Fruit fly (Drosophila melanogaster) whole organism, embryonic: Measurements from ENCODE around the gene gry.

ENCODE experiments used
- Antp ChIP-seq: fragments of 200-800 bp; sonication (Bioruptor generic); optimal IDR thresholded peaks from 3 replicates; lab custom pipeline; 2016; ENCODE audit warnings: missing biosample characterization, missing genetic modification characterization
- B-H2 ChIP-seq: fragments of 200-800 bp; sonication (Bioruptor generic); optimal IDR thresholded peaks from 2 replicates; lab custom pipeline; 2018; ENCODE audit warnings: missing biosample characterization, mild to moderate bottlenecking, missing genetic modification characterization
- Blimp-1 ChIP-seq: fragments of 200-800 bp; sonication (Bioruptor generic); optimal IDR thresholded peaks from 3 replicates; lab custom pipeline; 2018; ENCODE audit warnings: missing biosample characterization, missing genetic modification characterization, mild to moderate bottlenecking, moderate library complexity, missing genetic modification reagents
- CG10267 ChIP-seq: fragments of 200-800 bp; sonication (Bioruptor generic); optimal IDR thresholded peaks from 2 replicates; lab custom pipeline; 2018; ENCODE audit warnings: missing biosample characterization, mild to moderate bottlenecking, missing genetic modification characterization, moderate library complexity
- CG11504 ChIP-seq: fragments of 200-800 bp; sonication (Bioruptor generic); optimal IDR thresholded peaks from 3 replicates; lab custom pipeline; 2019; ENCODE audit warnings: missing biosample characterization, mild to moderate bottlenecking, missing genetic modification characterization, moderate library complexity
- CG1233 ChIP-seq: fragments of 200-800 bp; sonication (Bioruptor generic); optimal IDR thresholded peaks from 4 replicates; lab custom pipeline; 2018; ENCODE audit warnings: missing biosample characterization, mild to moderate bottlenecking, missing genetic modification characterization
- CG13296 ChIP-seq: fragments of 200-800 bp; sonication (Bioruptor generic); optimal IDR thresholded peaks from 3 replicates; lab custom pipeline; 2018; ENCODE audit warnings: missing biosample characterization, mild to moderate bottlenecking, missing genetic modification characterization
- CG13624 ChIP-seq: fragments of 200-800 bp; sonication (Bioruptor generic); optimal IDR thresholded peaks from 2 replicates; lab custom pipeline; 2016; ENCODE audit warnings: missing biosample characterization, missing genetic modification characterization
- CG13775 ChIP-seq: fragments of 200-800 bp; sonication (Bioruptor generic); optimal IDR thresholded peaks from 3 replicates; lab custom pipeline; 2017; ENCODE audit warnings: missing biosample characterization, mild to moderate bottlenecking, missing genetic modification characterization
- CG14441 ChIP-seq: fragments of 200-800 bp; sonication (Bioruptor generic); IDR thresholded peaks from 2 replicates; pipeline ENCODE4 v1.3.6; 2022; ENCODE audit warnings: missing biosample characterization, missing genetic modification characterization
- CG14860 ChIP-seq: fragments of 200-800 bp; sonication (Bioruptor generic); IDR thresholded peaks from 3 replicates; pipeline ENCODE4 v1.3.6; 2022; ENCODE audit warnings: missing biosample characterization, missing genetic modification characterization; ENCODE audit not compliant: partially characterized antibody
- CG1529 ChIP-seq: fragments of 200-800 bp; sonication (Bioruptor generic); optimal IDR thresholded peaks from 3 replicates; lab custom pipeline; 2018; ENCODE audit warnings: missing biosample characterization, missing genetic modification characterization
- CG15696 ChIP-seq: fragments of 200-800 bp; sonication (Bioruptor generic); optimal IDR thresholded peaks from 2 replicates; lab custom pipeline; 2019; ENCODE audit warnings: missing biosample characterization, mild to moderate bottlenecking, missing genetic modification characterization, moderate library complexity
- CG16813 ChIP-seq: fragments of 200-800 bp; sonication (Bioruptor generic); IDR thresholded peaks from 3 replicates; pipeline ENCODE4 v1.3.6; 2022; ENCODE audit warnings: missing biosample characterization, missing genetic modification characterization; ENCODE audit not compliant: partially characterized antibody
- CG16863 ChIP-seq: fragments of 200-800 bp; sonication (Bioruptor generic); optimal IDR thresholded peaks from 3 replicates; lab custom pipeline; 2016; ENCODE audit warnings: missing biosample characterization, missing genetic modification characterization
- CG17361 ChIP-seq: fragments of 200-800 bp; sonication (Bioruptor generic); IDR thresholded peaks from 3 replicates; pipeline ENCODE4 v1.3.6; 2022; ENCODE audit warnings: missing biosample characterization, missing genetic modification characterization
- CG31388 ChIP-seq: fragments of 200-800 bp; sonication (Bioruptor generic); optimal IDR thresholded peaks from 2 replicates; lab custom pipeline; 2016; ENCODE audit warnings: missing biosample characterization, missing genetic modification characterization
- CG3163 ChIP-seq: fragments of 200-800 bp; sonication (Bioruptor generic); optimal IDR thresholded peaks from 3 replicates; lab custom pipeline; 2016; ENCODE audit warnings: missing biosample characterization, missing genetic modification characterization
- CG34224 ChIP-seq: fragments of 200-800 bp; sonication (Bioruptor generic); IDR thresholded peaks from 3 replicates; pipeline ENCODE4 v1.3.6; 2022; ENCODE audit warnings: missing biosample characterization, missing genetic modification characterization; ENCODE audit not compliant: partially characterized antibody
- CG4282 ChIP-seq: fragments of 200-800 bp; sonication (Bioruptor generic); optimal IDR thresholded peaks from 2 replicates; lab custom pipeline; 2016; ENCODE audit warnings: missing biosample characterization, missing genetic modification characterization
- CG6683 ChIP-seq: fragments of 200-800 bp; sonication (Bioruptor generic); optimal IDR thresholded peaks from 2 replicates; lab custom pipeline; 2017; ENCODE audit warnings: missing biosample characterization, mild to moderate bottlenecking, missing genetic modification characterization, missing genetic modification reagents
- CG8089 ChIP-seq: fragments of 200-800 bp; sonication (Bioruptor generic); optimal IDR thresholded peaks from 3 replicates; lab custom pipeline; 2016; ENCODE audit warnings: missing biosample characterization, missing genetic modification characterization
- CG9932 ChIP-seq: fragments of 200-800 bp; sonication (Bioruptor generic); IDR thresholded peaks from 2 replicates; pipeline ENCODE4 v1.3.6; 2022; ENCODE audit warnings: missing biosample characterization, missing genetic modification characterization
- CHES-1-like ChIP-seq: fragments of 200-800 bp; sonication (Bioruptor generic); optimal IDR thresholded peaks from 2 replicates; lab custom pipeline; 2016; ENCODE audit warnings: missing biosample characterization, missing genetic modification characterization
- CoRest ChIP-seq: fragments of 200-800 bp; sonication (Bioruptor generic); optimal IDR thresholded peaks from 3 replicates; lab custom pipeline; 2018; ENCODE audit warnings: missing biosample characterization, mild to moderate bottlenecking, missing genetic modification characterization, moderate library complexity
- Dad ChIP-seq: fragments of 200-800 bp; sonication (Bioruptor generic); optimal IDR thresholded peaks from 3 replicates; lab custom pipeline; 2016; ENCODE audit warnings: missing biosample characterization, missing genetic modification characterization
- Dip2 ChIP-seq: fragments of 200-800 bp; sonication (Bioruptor generic); IDR thresholded peaks from 2 replicates; pipeline ENCODE4 v1.3.6; 2022; ENCODE audit warnings: missing biosample characterization, missing genetic modification characterization
- Dll ChIP-seq: fragments of 200-800 bp; sonication (Bioruptor generic); IDR thresholded peaks from 4 replicates; pipeline ENCODE4 v1.3.6; 2022; ENCODE audit warnings: missing biosample characterization, missing genetic modification characterization; ENCODE audit not compliant: partially characterized antibody
- Gug ChIP-seq: fragments of 200-800 bp; sonication (Bioruptor generic); IDR thresholded peaks from 4 replicates; pipeline ENCODE4 v1.3.6; 2022; ENCODE audit warnings: missing biosample characterization, missing genetic modification characterization
- HLH54F ChIP-seq: fragments of 200-800 bp; sonication (Bioruptor generic); optimal IDR thresholded peaks from 3 replicates; lab custom pipeline; 2016; ENCODE audit warnings: missing biosample characterization, missing genetic modification characterization
- Sry-δ ChIP-seq: fragments of 200-800 bp; sonication (Bioruptor generic); optimal IDR thresholded peaks from 2 replicates; lab custom pipeline; 2016; ENCODE audit warnings: missing biosample characterization, missing genetic modification characterization
- YL-1 ChIP-seq: fragments of 200-800 bp; sonication (Bioruptor generic); optimal IDR thresholded peaks from 3 replicates; lab custom pipeline; 2017; ENCODE audit warnings: missing biosample characterization, mild to moderate bottlenecking, missing genetic modification characterization
- ase ChIP-seq: fragments of 200-800 bp; sonication (Bioruptor generic); IDR thresholded peaks from 3 replicates; pipeline ENCODE4 v1.3.6; 2022; ENCODE audit warnings: missing biosample characterization, missing genetic modification characterization
- ato ChIP-seq: fragments of 200-800 bp; sonication (Bioruptor generic); IDR thresholded peaks from 2 replicates; pipeline ENCODE4 v1.3.6; 2022; ENCODE audit warnings: missing biosample characterization, missing genetic modification characterization; ENCODE audit not compliant: partially characterized antibody
- az2 ChIP-seq: fragments of 200-800 bp; sonication (Bioruptor generic); optimal IDR thresholded peaks from 3 replicates; lab custom pipeline; 2016; ENCODE audit warnings: missing biosample characterization, missing genetic modification characterization
- chm ChIP-seq: fragments of 200-800 bp; sonication (Bioruptor generic); IDR thresholded peaks from 2 replicates; pipeline ENCODE4 v1.3.6; 2022; ENCODE audit warnings: missing biosample characterization, missing genetic modification characterization
- crc ChIP-seq: fragments of 200-800 bp; sonication (Bioruptor generic); optimal IDR thresholded peaks from 2 replicates; lab custom pipeline; 2016; ENCODE audit warnings: missing biosample characterization, missing genetic modification characterization
- dan ChIP-seq: fragments of 200-800 bp; sonication (Bioruptor generic); IDR thresholded peaks from 2 replicates; pipeline ENCODE4 v1.3.6; 2022; ENCODE audit warnings: missing biosample characterization, missing genetic modification characterization
- ems ChIP-seq: fragments of 200-800 bp; sonication (Bioruptor generic); optimal IDR thresholded peaks from 3 replicates; lab custom pipeline; 2016; ENCODE audit warnings: missing biosample characterization, missing genetic modification characterization
- esg ChIP-seq: fragments of 200-800 bp; sonication (Bioruptor generic); conservative IDR thresholded peaks from 2 replicates; pipeline ENCODE4 v1.3.6; 2022; ENCODE audit warnings: missing biosample characterization, missing genetic modification characterization
- fd102C ChIP-seq: fragments of 200-800 bp; sonication (Bioruptor generic); optimal IDR thresholded peaks from 2 replicates; lab custom pipeline; 2018; ENCODE audit warnings: missing biosample characterization, mild to moderate bottlenecking, missing genetic modification characterization, moderate library complexity
- her ChIP-seq: fragments of 200-800 bp; sonication (Bioruptor generic); optimal IDR thresholded peaks from 2 replicates; lab custom pipeline; 2016; ENCODE audit warnings: missing biosample characterization, missing genetic modification characterization
- kah ChIP-seq: fragments of 200-800 bp; sonication (Bioruptor generic); optimal IDR thresholded peaks from 2 replicates; lab custom pipeline; 2018; ENCODE audit warnings: missing biosample characterization, mild to moderate bottlenecking, missing genetic modification characterization
- org-1 ChIP-seq: fragments of 200-800 bp; sonication (Bioruptor generic); optimal IDR thresholded peaks from 2 replicates; lab custom pipeline; 2017; ENCODE audit warnings: missing biosample characterization, missing genetic modification characterization
- pho ChIP-seq: fragments of 200-800 bp; sonication (Bioruptor generic); optimal IDR thresholded peaks from 2 replicates; lab custom pipeline; 2016; ENCODE audit warnings: missing biosample characterization, missing genetic modification characterization
- pum ChIP-seq: fragments of 200-800 bp; sonication (Bioruptor generic); optimal IDR thresholded peaks from 2 replicates; lab custom pipeline; 2016; ENCODE audit warnings: missing biosample characterization, missing genetic modification characterization
- schlank ChIP-seq: fragments of 200-800 bp; sonication (Bioruptor generic); optimal IDR thresholded peaks from 2 replicates; lab custom pipeline; 2018; ENCODE audit warnings: missing biosample characterization, mild to moderate bottlenecking, missing genetic modification characterization
- sim ChIP-seq: fragments of 200-800 bp; sonication (Bioruptor generic); IDR thresholded peaks from 2 replicates; pipeline ENCODE4 v1.3.6; 2022; ENCODE audit warnings: missing biosample characterization, missing genetic modification characterization
- sob ChIP-seq: fragments of 200-800 bp; sonication (Bioruptor generic); IDR thresholded peaks from 2 replicates; pipeline ENCODE4 v1.3.6; 2022; ENCODE audit warnings: missing biosample characterization, missing genetic modification characterization
- tap ChIP-seq: fragments of 200-800 bp; optimal IDR thresholded peaks from 3 replicates; lab custom pipeline; 2019; ENCODE audit warnings: missing biosample characterization, mild to moderate bottlenecking, missing genetic modification characterization, moderate library complexity
- zfh1 ChIP-seq: fragments of 200-800 bp; sonication (Bioruptor generic); IDR thresholded peaks from 3 replicates; pipeline ENCODE4 v1.3.6; 2022; ENCODE audit warnings: missing biosample characterization, missing genetic modification characterization

gry gene

dm6 chr3L:3164951-3165350, 33.9 kb upstream of the gry start, which contains the start of gene CG32280 (continued):
- peak; percentile 55 for TF ChIP-seq CG13296 (GFP tag; lab: Kevin White, UChicago)
- TF ChIP-seq CG1529 (GFP tag; lab: Kevin White, UChicago) = no peak
- TF ChIP-seq CG34224 = peak; percentile 90
- TF ChIP-seq sim (GFP tag; lab: Robert Waterston, UW) = 0 out of 2 replicates have a peak, but pooled peaks have one; percentile 19
- TF ChIP-seq sob (GFP tag; lab: Robert Waterston, UW) = peak; percentile 58; the same call in 1 of the 2 replicates
- no peak for TF ChIP-seq dan (GFP tag; lab: Robert Waterston, UW)
- peak; percentile 82 for TF ChIP-seq CG14860
- TF ChIP-seq Dll = peak; percentile 82
- no peak for TF ChIP-seq ase (GFP tag; lab: Robert Waterston, UW)
- TF ChIP-seq az2 = peak; percentile 1
- no peak for TF ChIP-seq CG16863 (GFP tag; lab: Kevin White, UChicago)
- no peak for TF ChIP-seq CHES-1-like (GFP tag; lab: Kevin White, UChicago)
- TF ChIP-seq org-1 (GFP tag; lab: Kevin White, UChicago) = no peak
- peak; percentile 10 for TF ChIP-seq CG6683
- TF ChIP-seq CG31388 (GFP tag; lab: Kevin White, UChicago) = no peak
- TF ChIP-seq fd102C = no peak
- peak; percentile 48 for TF ChIP-seq CG10267 (tag; lab: Kevin White, UChicago)
- TF ChIP-seq chm (GFP tag; lab: Robert Waterston, UW) = peak; percentile 40; the same call in 1 of the 2 replicates
- TF ChIP-seq HLH54F (GFP tag; lab: Kevin White, UChicago) = peak; percentile 3
- TF ChIP-seq CG15696 (tag; lab: Kevin White, UChicago) = no peak
- peak; percentile 22 for TF ChIP-seq ems (GFP tag; lab: Kevin White, UChicago)
- TF ChIP-seq pum (GFP tag; lab: Kevin White, UChicago) = peak; percentile 6
- no peak for TF ChIP-seq kah
- TF ChIP-seq CG11504 (tag; lab: Kevin White, UChicago) = no peak
- peak; percentile 37 for TF ChIP-seq her (GFP tag; lab: Kevin White, UChicago)
- TF ChIP-seq YL-1 = peak; percentile 24
- TF ChIP-seq CG3163 (GFP tag; lab: Kevin White, UChicago) = no peak
- no peak for TF ChIP-seq schlank (tag; lab: Kevin White, UChicago)
- TF ChIP-seq CG1233 (GFP tag; lab: Kevin White, UChicago) = no peak
- 0 out of 3 replicates have a peak, but pooled peaks have one; percentile 51 for TF ChIP-seq zfh1
- no peak for TF ChIP-seq Dip2 (GFP tag; lab: Robert Waterston, UW)
- TF ChIP-seq CG8089 (GFP tag; lab: Kevin White, UChicago) = no peak
- TF ChIP-seq Antp (GFP tag; lab: Kevin White, UChicago) = peak; percentile 35
- no peak for TF ChIP-seq CG4282 (GFP tag; lab: Kevin White, UChicago)
- peak; percentile 32 for TF ChIP-seq Dad (GFP tag; lab: Kevin White, UChicago)
- TF ChIP-seq Sry-δ (GFP tag; lab: Kevin White, UChicago) = peak; percentile 80
- TF ChIP-seq B-H2 (GFP tag; lab: Kevin White, UChicago) = peak; percentile 20
- TF ChIP-seq CG13775 = no peak
- no peak for TF ChIP-seq pho
- no peak for TF ChIP-seq crc (GFP tag; lab: Kevin White, UChicago)
- 0 out of 3 replicates have a peak, but pooled peaks have one; percentile 12 for TF ChIP-seq CG17361 (GFP tag; lab: Robert Waterston, UW)
- peak; percentile 24 for TF ChIP-seq CG13624 (GFP tag; lab: Kevin White, UChicago)
- peak; percentile 26 for TF ChIP-seq CoRest
- peak; percentile 85 for TF ChIP-seq ato (GFP tag; lab: Robert Waterston, UW)
- TF ChIP-seq CG16813 (GFP tag; lab: Robert Waterston, UW) = peak; percentile 82
- peak; percentile 45; the same call in 2 of the 4 replicates for TF ChIP-seq Gug (GFP tag; lab: Robert Waterston, UW)
- no peak for TF ChIP-seq Blimp-1 (GFP tag; lab: Kevin White, UChicago)
- no peak for TF ChIP-seq tap (tag; lab: Kevin White, UChicago)
- peak; percentile 46; the same call in 1 of the 2 replicates for TF ChIP-seq CG14441
- no peak for TF ChIP-seq esg (GFP tag; lab: Robert Waterston, UW)
- TF ChIP-seq CG9932 (GFP tag; lab: Robert Waterston, UW) = peak; percentile 63
